Fruit fly (Drosophila melanogaster) whole organism, pupa: ENCODE results near the gene Tsp29Fb.

ENCODE experiments used
- CG10348 ChIP-seq: fragments of 200-800 bp; sonication (Bioruptor generic); IDR thresholded peaks from 2 replicates; pipeline ENCODE4 v1.3.6; 2022; ENCODE audit warnings: missing biosample characterization, missing genetic modification characterization
- CG12605 ChIP-seq: fragments of 200-800 bp; sonication (Bioruptor generic); IDR thresholded peaks from 2 replicates; pipeline ENCODE4 v1.3.6; 2022; ENCODE audit warnings: missing biosample characterization, missing genetic modification characterization
- CG13204 ChIP-seq: fragments of 200-800 bp; sonication (Bioruptor generic); optimal IDR thresholded peaks from 2 replicates; lab custom pipeline; 2018; ENCODE audit warnings: missing biosample characterization, mild to moderate bottlenecking, missing genetic modification characterization, moderate library complexity
- CG14655 ChIP-seq: fragments of 200-800 bp; sonication (Bioruptor generic); optimal IDR thresholded peaks from 3 replicates; lab custom pipeline; 2017; ENCODE audit warnings: mild to moderate bottlenecking, missing biosample characterization, missing genetic modification reagents, missing genetic modification characterization
- CG15710 ChIP-seq: fragments of 200-800 bp; sonication (Bioruptor generic); optimal IDR thresholded peaks from 2 replicates; lab custom pipeline; 2018; ENCODE audit warnings: missing biosample characterization, mild to moderate bottlenecking, missing genetic modification characterization, moderate library complexity
- CG17806 ChIP-seq: fragments of 200-800 bp; sonication (Bioruptor generic); optimal IDR thresholded peaks from 2 replicates; lab custom pipeline; 2018; ENCODE audit warnings: missing biosample characterization, mild to moderate bottlenecking, missing genetic modification characterization, moderate library complexity
- CG32121 ChIP-seq: fragments of 200-800 bp; sonication (Bioruptor generic); IDR thresholded peaks from 2 replicates; pipeline ENCODE4 v1.3.6; 2022; ENCODE audit warnings: missing biosample characterization, missing genetic modification characterization
- CG34367 ChIP-seq: fragments of 200-800 bp; sonication (Bioruptor generic); optimal IDR thresholded peaks from 2 replicates; lab custom pipeline; 2018; ENCODE audit warnings: missing biosample characterization, mild to moderate bottlenecking, missing genetic modification characterization
- CG4496 ChIP-seq: fragments of 200-800 bp; sonication (Bioruptor generic); IDR thresholded peaks from 3 replicates; pipeline ENCODE4 v1.3.6; 2022; ENCODE audit warnings: missing biosample characterization, missing genetic modification characterization
- CG8159 ChIP-seq: fragments of 200-800 bp; sonication (Bioruptor generic); optimal IDR thresholded peaks from 3 replicates; lab custom pipeline; 2018; ENCODE audit warnings: missing biosample characterization, mild to moderate bottlenecking, missing genetic modification characterization, moderate library complexity
- CG8301 ChIP-seq: fragments of 200-800 bp; sonication (Bioruptor generic); optimal IDR thresholded peaks from 2 replicates; lab custom pipeline; 2018; ENCODE audit warnings: missing biosample characterization, mild to moderate bottlenecking, missing genetic modification characterization
- CG9948 ChIP-seq: fragments of 200-800 bp; sonication (Bioruptor generic); optimal IDR thresholded peaks from 2 replicates; lab custom pipeline; 2018; ENCODE audit warnings: missing biosample characterization, mild to moderate bottlenecking, missing genetic modification characterization, moderate library complexity
- D1 ChIP-seq: fragments of 200-800 bp; sonication (Bioruptor generic); optimal IDR thresholded peaks from 2 replicates; lab custom pipeline; 2018; ENCODE audit warnings: missing biosample characterization, mild to moderate bottlenecking, missing genetic modification characterization, moderate library complexity
- EcR ChIP-seq: fragments of 200-800 bp; sonication (Bioruptor generic); optimal IDR thresholded peaks from 3 replicates; lab custom pipeline; 2019; ENCODE audit warnings: missing biosample characterization, missing genetic modification characterization, mild to moderate bottlenecking, moderate library complexity, missing genetic modification reagents
- Ets98B ChIP-seq: fragments of 200-800 bp; sonication (Bioruptor generic); IDR thresholded peaks from 2 replicates; pipeline ENCODE4 v1.3.6; 2022; ENCODE audit warnings: missing biosample characterization, missing genetic modification characterization
- Pif1A ChIP-seq: fragments of 200-800 bp; sonication (Bioruptor generic); optimal IDR thresholded peaks from 3 replicates; lab custom pipeline; 2016; ENCODE audit warnings: missing biosample characterization, missing genetic modification characterization
- Pif1B ChIP-seq: fragments of 200-800 bp; sonication (Bioruptor generic); optimal IDR thresholded peaks from 3 replicates; lab custom pipeline; 2016; ENCODE audit warnings: missing biosample characterization, missing genetic modification characterization
- Snoo ChIP-seq: fragments of 200-800 bp; sonication (Bioruptor generic); optimal IDR thresholded peaks from 3 replicates; lab custom pipeline; 2017; ENCODE audit warnings: missing biosample characterization, mild to moderate bottlenecking, missing genetic modification characterization, inconsistent platforms
- fd96Ca ChIP-seq: fragments of 200-800 bp; sonication (Bioruptor generic); IDR thresholded peaks from 3 replicates; pipeline ENCODE4 v1.3.6; 2022; ENCODE audit warnings: missing biosample characterization, missing genetic modification characterization
- gl ChIP-seq: fragments of 200-800 bp; sonication (Bioruptor generic); optimal IDR thresholded peaks from 2 replicates; lab custom pipeline; 2018; ENCODE audit warnings: missing biosample characterization, mild to moderate bottlenecking, missing genetic modification characterization
- rn ChIP-seq: fragments of 200-800 bp; sonication (Bioruptor generic); IDR thresholded peaks from 2 replicates; pipeline ENCODE4 v1.3.6; 2022; ENCODE audit warnings: missing biosample characterization, missing genetic modification characterization

The Tsp29Fb gene

dm6 chr2L:8898714-8899652, 38.2 kb upstream of the Tsp29Fb start, which contains the start of gene CG34398:
Gene CG34398 (plus strand): TSS chr2L:8898786.
- TF ChIP-seq CG9948 (tag; lab: Kevin White, UChicago) = no peak
- TF ChIP-seq CG4496 (GFP tag; lab: Robert Waterston, UW) = peak; percentile 58; the same call in 1 of the 3 replicates
- TF ChIP-seq CG17806 = no peak
- no peak for TF ChIP-seq Snoo
- TF ChIP-seq CG8159 (tag; lab: Kevin White, UChicago) = peak; percentile 13
- peak; percentile 52; the same call in 1 of the 3 replicates for TF ChIP-seq fd96Ca (GFP tag; lab: Robert Waterston, UW)
- TF ChIP-seq CG13204 (GFP tag; lab: Kevin White, UChicago) = no peak
- TF ChIP-seq gl (tag; lab: Kevin White, UChicago) = no peak
- TF ChIP-seq CG34367 = no peak
- TF ChIP-seq Pif1B (GFP tag; lab: Kevin White, UChicago) = no peak
- TF ChIP-seq CG14655 (GFP tag; lab: Kevin White, UChicago) = peak; percentile 4
- TF ChIP-seq Pif1A (GFP tag; lab: Kevin White, UChicago) = peak; percentile 17
- no peak for TF ChIP-seq CG10348
- TF ChIP-seq EcR (GFP tag; lab: Kevin White, UChicago) = no peak
- TF ChIP-seq D1 (tag; lab: Kevin White, UChicago) = no peak
- TF ChIP-seq CG12605 (GFP tag; lab: Robert Waterston, UW) = 0 out of 2 replicates have a peak, but pooled peaks have one; percentile 8
- no peak for TF ChIP-seq CG32121 (GFP tag; lab: Robert Waterston, UW)
- TF ChIP-seq Ets98B (GFP tag; lab: Robert Waterston, UW) = no peak; the same call in 1 of the 2 replicates

- TF ChIP-seq CG13204 (GFP tag; lab: Kevin White, UChicago) = no peak
- no peak for TF ChIP-seq Pif1A (GFP tag; lab: Kevin White, UChicago)
- TF ChIP-seq EcR (GFP tag; lab: Kevin White, UChicago) = no peak
- no peak for TF ChIP-seq CG14655 (GFP tag; lab: Kevin White, UChicago)
- no peak for TF ChIP-seq Ets98B (GFP tag; lab: Robert Waterston, UW)
- no peak for TF ChIP-seq Snoo
- TF ChIP-seq CG32121 (GFP tag; lab: Robert Waterston, UW) = no peak
- no peak for TF ChIP-seq rn
- no peak for TF ChIP-seq CG4496 (GFP tag; lab: Robert Waterston, UW)
- TF ChIP-seq D1 (tag; lab: Kevin White, UChicago) = no peak
- no peak for TF ChIP-seq CG9948 (tag; lab: Kevin White, UChicago)
- no peak for TF ChIP-seq fd96Ca (GFP tag; lab: Robert Waterston, UW)
- TF ChIP-seq, all 21 proteins: peak for 0
Measured at dm6 chr2L:8901882-8902281, 35.3 kb upstream of the Tsp29Fb start.

- TF ChIP-seq CG17806 (peak; percentile 49), CG15710 (tag; lab: Kevin White, UChicago) (peak; percentile 23), CG9948 (tag; lab: Kevin White, UChicago) (peak; percentile 58), CG14655 (GFP tag; lab: Kevin White, UChicago) (peak; percentile 35), rn (no peak), Snoo (peak; percentile 2), CG34367 (peak; percentile 26), CG12605 (GFP tag; lab: Robert Waterston, UW) (no peak), Pif1B (GFP tag; lab: Kevin White, UChicago) (no peak), CG8159 (tag; lab: Kevin White, UChicago) (peak; percentile 54)
Measured at dm6 chr2L:8906279-8906678, 30.9 kb upstream of the Tsp29Fb start.

dm6 chr2L:8915709-8916108, 21.5 kb upstream of the Tsp29Fb start:
- TF ChIP-seq Pif1B (GFP tag; lab: Kevin White, UChicago) (no peak), CG13204 (GFP tag; lab: Kevin White, UChicago) (peak; percentile 87)

- peak; percentile 24 for TF ChIP-seq gl (tag; lab: Kevin White, UChicago)
- TF ChIP-seq CG8159 (tag; lab: Kevin White, UChicago) = peak; percentile 82
- TF ChIP-seq D1 (tag; lab: Kevin White, UChicago) = peak; percentile 55
- peak; percentile 61 for TF ChIP-seq Pif1B (GFP tag; lab: Kevin White, UChicago)
- no peak for TF ChIP-seq fd96Ca (GFP tag; lab: Robert Waterston, UW)
- peak; percentile 82 for TF ChIP-seq CG8301 (tag; lab: Kevin White, UChicago)
- TF ChIP-seq Pif1A (GFP tag; lab: Kevin White, UChicago) = peak; percentile 18
- no peak for TF ChIP-seq CG13204 (GFP tag; lab: Kevin White, UChicago)
- peak; percentile 21; the same call in 1 of the 2 replicates for TF ChIP-seq CG32121 (GFP tag; lab: Robert Waterston, UW)
- TF ChIP-seq CG9948 (tag; lab: Kevin White, UChicago) = peak; percentile 71
- TF ChIP-seq CG17806 = peak; percentile 74
- TF ChIP-seq CG15710 (tag; lab: Kevin White, UChicago) = peak; percentile 69
- TF ChIP-seq rn = no peak
- TF ChIP-seq Snoo = no peak
- peak; percentile 81 for TF ChIP-seq CG14655 (GFP tag; lab: Kevin White, UChicago)
- peak; percentile 69 for TF ChIP-seq CG34367
- peak; percentile 25; the same call in 1 of the 2 replicates for TF ChIP-seq Ets98B (GFP tag; lab: Robert Waterston, UW)
Measured at dm6 chr2L:8919638-8920037, 17.6 kb upstream of the Tsp29Fb start.
